Worm (Caenorhabditis elegans): Measurements from ENCODE around the gene sdz-21.

The sdz-21 gene

DNA sequence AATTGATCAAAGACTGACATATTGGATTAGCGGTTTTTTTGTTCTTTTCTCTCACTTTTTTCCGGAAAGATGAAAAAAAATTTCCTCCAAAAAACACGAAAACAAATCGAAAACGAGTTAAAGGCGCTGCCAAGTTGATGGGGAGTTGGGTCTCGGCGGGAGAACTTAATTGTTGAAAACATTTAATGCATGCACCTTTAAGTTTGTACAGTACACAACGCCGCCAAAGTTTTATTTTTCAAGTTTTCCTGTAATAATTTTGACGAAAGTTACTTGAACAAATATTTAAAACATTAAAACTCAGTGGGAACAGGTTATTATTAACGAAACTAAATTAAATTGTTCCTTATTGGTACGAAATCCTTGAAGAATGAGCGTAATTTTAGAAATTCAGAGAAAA lies 44.6 kb upstream of the sdz-21 start (continued):
- TF ChIP-seq die-1 (tag; optimal IDR thresholded peaks at IDR 0.05), result no peak
- no peak for TF ChIP-seq Y56A3A.18 (GFP tag; IDR thresholded peaks at IDR 0.05)
- no peak for TF ChIP-seq ztf-3 (GFP tag; optimal IDR thresholded peaks at IDR 0.05)
- TF ChIP-seq efl-1 (GFP tag; optimal IDR thresholded peaks at IDR 0.05), result peak; percentile 83
- no peak for TF ChIP-seq gei-17 (GFP tag; optimal IDR thresholded peaks at IDR 0.05)
- TF ChIP-seq dpl-1 (GFP tag; optimal IDR thresholded peaks at IDR 0.05), result no peak
- no peak for TF ChIP-seq nfya-1 (tag; optimal IDR thresholded peaks at IDR 0.05; ENCODE audit: borderline replicate concordance, insufficient read depth)
- TF ChIP-seq F33H1.4 (GFP tag; IDR thresholded peaks at IDR 0.05), result peak; percentile 79
- TF ChIP-seq xnd-1 (tag; optimal IDR thresholded peaks at IDR 0.05), result peak; percentile 21
- peak; percentile 80 for TF ChIP-seq lsl-1 (GFP tag; optimal IDR thresholded peaks at IDR 0.05)
- no peak for TF ChIP-seq nhr-120 (GFP tag; IDR thresholded peaks at IDR 0.05)
- no peak for TF ChIP-seq nfyb-1 (GFP tag; IDR thresholded peaks at IDR 0.05)
- TF ChIP-seq nhr-80 (tag; optimal IDR thresholded peaks at IDR 0.05), result no peak
- no peak for TF ChIP-seq egl-44 (GFP tag; IDR thresholded peaks at IDR 0.05)
- TF ChIP-seq mxl-1 (tag; optimal IDR thresholded peaks at IDR 0.05), result no peak
- TF ChIP-seq madf-3 (GFP tag; IDR thresholded peaks at IDR 0.05), result no peak
- TF ChIP-seq attf-3 (GFP tag; conservative IDR thresholded peaks at IDR 0.05), result no peak
- no peak for TF ChIP-seq F49E8.2 (tag; optimal IDR thresholded peaks at IDR 0.05; ENCODE audit: insufficient read depth)
- TF ChIP-seq sea-2 (GFP tag; IDR thresholded peaks at IDR 0.05), result no peak
- no peak for TF ChIP-seq ztf-6 (GFP tag; IDR thresholded peaks at IDR 0.05)
- TF ChIP-seq nfya-2 (GFP tag; IDR thresholded peaks at IDR 0.05), result no peak
- TF ChIP-seq somi-1 (GFP tag; optimal IDR thresholded peaks at IDR 0.05), result no peak
- peak; percentile 41; the same call in 1 of the 2 replicates for TF ChIP-seq ceh-91 (GFP tag; IDR thresholded peaks at IDR 0.05)
- no peak for TF ChIP-seq lin-35 (GFP tag; optimal IDR thresholded peaks at IDR 0.05)

DNA sequence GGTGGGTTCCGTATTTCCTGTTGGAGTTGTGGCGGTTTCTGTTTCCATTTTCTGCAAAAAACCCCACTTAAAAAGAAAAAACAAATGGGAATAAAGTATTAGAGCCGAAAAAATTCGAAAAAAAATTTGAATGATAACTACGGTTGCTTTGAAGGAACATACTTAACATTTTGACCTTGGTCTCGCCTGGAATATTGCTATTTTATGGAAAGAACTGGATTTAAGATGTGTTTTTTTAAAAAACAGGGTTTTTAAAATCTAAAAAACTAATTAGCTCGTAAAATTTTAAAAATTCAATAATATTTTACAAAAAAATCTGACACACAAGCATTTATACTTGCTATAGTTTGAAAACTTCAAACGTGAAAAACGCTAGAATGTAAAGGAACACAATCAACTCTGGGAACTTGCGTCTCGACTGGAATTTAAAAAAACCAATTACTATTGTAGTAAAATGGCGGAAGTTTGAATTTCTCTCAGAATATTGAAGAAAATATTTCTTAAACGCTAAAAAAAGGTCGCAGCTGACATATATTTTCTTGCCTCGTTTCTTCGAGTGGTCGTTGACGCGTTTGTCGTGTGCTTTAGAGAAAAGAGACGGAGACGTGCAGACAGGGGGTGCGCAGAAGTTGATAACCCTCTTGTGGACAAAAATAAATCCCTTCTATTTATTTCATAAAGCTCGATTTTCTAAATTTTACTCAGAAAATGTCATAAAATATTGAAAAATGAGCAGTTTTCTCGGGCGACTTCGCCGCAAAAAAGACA lies 41.3 kb upstream of the sdz-21 start, which contains the start of the genes lgg-3 and rgs-5:
TSS of gene lgg-3 (minus strand) at position 51 of the 768 bp plus-strand sequence.
TSS of gene rgs-5 (plus strand) at position 593 of the 768 bp plus-strand sequence.
- TF ChIP-seq ztf-18 (tag; optimal IDR thresholded peaks at IDR 0.05), result peak; percentile 72
- no peak for TF ChIP-seq B0336.3 (GFP tag; IDR thresholded peaks at IDR 0.05)
- TF ChIP-seq ztf-3 (GFP tag; optimal IDR thresholded peaks at IDR 0.05), result no peak
- no peak for TF ChIP-seq lag-1 (GFP tag; IDR thresholded peaks at IDR 0.05)
- peak; percentile 31 for TF ChIP-seq snpc-1.1 (tag; optimal IDR thresholded peaks at IDR 0.05; ENCODE audit: insufficient read depth)
- peak; percentile 89 for TF ChIP-seq lin-54 (GFP tag; optimal IDR thresholded peaks at IDR 0.05)
- no peak for TF ChIP-seq repo-1 (tag; optimal IDR thresholded peaks at IDR 0.05)
- TF ChIP-seq unc-130 (GFP tag; optimal IDR thresholded peaks at IDR 0.05), result peak; percentile 37
- no peak for TF ChIP-seq sdz-38 (tag; optimal IDR thresholded peaks at IDR 0.05)
- no peak for TF ChIP-seq bed-2 (GFP tag; IDR thresholded peaks at IDR 0.05)
- TF ChIP-seq ztf-28 (GFP tag; IDR thresholded peaks at IDR 0.05), result no peak
- TF ChIP-seq egl-18 (GFP tag; IDR thresholded peaks at IDR 0.05), result no peak
- no peak for TF ChIP-seq F49E8.2 (tag; optimal IDR thresholded peaks at IDR 0.05; ENCODE audit: insufficient read depth)
- no peak for TF ChIP-seq hmg-20 (GFP tag; IDR thresholded peaks at IDR 0.05)
- TF ChIP-seq nhr-27 (tag; optimal IDR thresholded peaks at IDR 0.05), result no peak
- TF ChIP-seq ceh-27 (GFP tag; optimal IDR thresholded peaks at IDR 0.05), result peak; percentile 12
- no peak for TF ChIP-seq F10E7.11 (tag; optimal IDR thresholded peaks at IDR 0.05)
- TF ChIP-seq lir-1 (GFP tag; conservative IDR thresholded peaks at IDR 0.05), result no peak
- TF ChIP-seq ama-1 (optimal IDR thresholded peaks at IDR 0.05), result no peak
- no peak for TF ChIP-seq ama-1 (GFP tag; optimal IDR thresholded peaks at IDR 0.05)
- no peak for TF ChIP-seq let-526 (GFP tag; IDR thresholded peaks at IDR 0.05)
- no peak for TF ChIP-seq F22D6.2 (tag; optimal IDR thresholded peaks at IDR 0.05)
- TF ChIP-seq aptf-3 (GFP tag; IDR thresholded peaks at IDR 0.05), result no peak
- TF ChIP-seq T26A5.8 (tag; optimal IDR thresholded peaks at IDR 0.05), result no peak
- no peak for TF ChIP-seq rpc-1 (optimal IDR thresholded peaks at IDR 0.05)
- no peak for TF ChIP-seq rpc-1 (tag; optimal IDR thresholded peaks at IDR 0.05)
- 0 out of 2 replicates have a peak, but pooled peaks have one; percentile 8 for TF ChIP-seq ekl-4 (GFP tag; IDR thresholded peaks at IDR 0.05)
- TF ChIP-seq ztf-6 (GFP tag; IDR thresholded peaks at IDR 0.05), result no peak
